Fruit fly (Drosophila melanogaster) whole organism, embryonic: Measurements from ENCODE around the gene Pvf1.

ENCODE experiments used
- ATbp ChIP-seq: fragments of 200-800 bp; sonication (Bioruptor generic); optimal IDR thresholded peaks from 2 replicates; lab custom pipeline; 2017; ENCODE audit warnings: missing biosample characterization, mild to moderate bottlenecking, missing genetic modification characterization, missing genetic modification reagents
- Adf1 ChIP-seq: fragments of 200-800 bp; sonication (Bioruptor generic); IDR thresholded peaks from 2 replicates; pipeline ENCODE4 v1.3.6; 2022; ENCODE audit warnings: missing biosample characterization, missing genetic modification characterization
- Antp ChIP-seq: fragments of 200-800 bp; sonication (Bioruptor generic); optimal IDR thresholded peaks from 3 replicates; lab custom pipeline; 2016; ENCODE audit warnings: missing biosample characterization, missing genetic modification characterization
- Awh ChIP-seq: fragments of 200-800 bp; sonication (Bioruptor generic); IDR thresholded peaks from 2 replicates; pipeline ENCODE4, ENCODE4 v1.3.6; 2022; ENCODE audit warnings: missing biosample characterization, missing genetic modification characterization
- CG10147 ChIP-seq: fragments of 200-800 bp; sonication (Bioruptor generic); optimal IDR thresholded peaks from 2 replicates; lab custom pipeline; 2019; ENCODE audit warnings: missing biosample characterization, mild to moderate bottlenecking, missing genetic modification characterization, moderate library complexity
- CG1024 ChIP-seq: fragments of 200-800 bp; sonication (Bioruptor generic); IDR thresholded peaks from 2 replicates; pipeline ENCODE4 v1.3.6; 2022; ENCODE audit warnings: missing biosample characterization, missing genetic modification characterization
- CG10979 ChIP-seq: fragments of 200-800 bp; sonication (Bioruptor generic); optimal IDR thresholded peaks from 2 replicates; lab custom pipeline; 2018; ENCODE audit warnings: missing biosample characterization, mild to moderate bottlenecking, missing genetic modification characterization, moderate library complexity
- CG1602 ChIP-seq: fragments of 200-800 bp; sonication (Bioruptor generic); optimal IDR thresholded peaks from 3 replicates; lab custom pipeline; 2016; ENCODE audit warnings: missing biosample characterization, missing genetic modification characterization
- CG17612 ChIP-seq: fragments of 200-800 bp; sonication (Bioruptor generic); IDR thresholded peaks from 2 replicates; pipeline ENCODE4 v1.3.6; 2022; ENCODE audit warnings: missing biosample characterization, missing genetic modification characterization
- CG2202 ChIP-seq: fragments of 200-800 bp; sonication (Bioruptor generic); optimal IDR thresholded peaks from 2 replicates; lab custom pipeline; 2018; ENCODE audit warnings: missing biosample characterization, mild to moderate bottlenecking, missing genetic modification characterization
- CG2875 ChIP-seq: fragments of 200-800 bp; sonication (Bioruptor generic); optimal IDR thresholded peaks from 2 replicates; lab custom pipeline; 2017; ENCODE audit warnings: missing biosample characterization, mild to moderate bottlenecking, missing genetic modification characterization, missing genetic modification reagents
- CG34422 ChIP-seq: fragments of 200-800 bp; sonication (Bioruptor generic); IDR thresholded peaks from 3 replicates; pipeline ENCODE4 v1.3.6; 2022; ENCODE audit warnings: missing biosample characterization, missing genetic modification characterization
- CG3838 ChIP-seq: fragments of 200-800 bp; sonication (Bioruptor generic); optimal IDR thresholded peaks from 3 replicates; lab custom pipeline; 2016; ENCODE audit warnings: missing biosample characterization, missing genetic modification characterization
- CG4707 ChIP-seq: fragments of 200-800 bp; sonication (Bioruptor generic); optimal IDR thresholded peaks from 2 replicates; lab custom pipeline; 2018; ENCODE audit warnings: missing biosample characterization, mild to moderate bottlenecking, missing genetic modification characterization, moderate library complexity
- CG4854 ChIP-seq: fragments of 200-800 bp; sonication (Bioruptor generic); optimal IDR thresholded peaks from 2 replicates; lab custom pipeline; 2016; ENCODE audit warnings: missing biosample characterization, missing genetic modification characterization, inconsistent platforms
- CG5245 ChIP-seq: fragments of 200-800 bp; sonication (Bioruptor generic); optimal IDR thresholded peaks from 3 replicates; lab custom pipeline; 2016; ENCODE audit warnings: missing biosample characterization, missing genetic modification characterization
- CG6791 ChIP-seq: fragments of 200-800 bp; sonication (Bioruptor generic); IDR thresholded peaks from 3 replicates; pipeline ENCODE4 v1.3.6; 2022; ENCODE audit warnings: missing biosample characterization, missing genetic modification characterization; ENCODE audit not compliant: partially characterized antibody
- CG7987 ChIP-seq: fragments of 200-800 bp; sonication (Bioruptor generic); optimal IDR thresholded peaks from 2 replicates; lab custom pipeline; 2018; ENCODE audit warnings: missing biosample characterization, mild to moderate bottlenecking, missing genetic modification characterization, moderate library complexity
- CG8290 ChIP-seq, 3 experiments: fragments of 200-800 bp; sonication (Bioruptor generic); optimal IDR thresholded peaks; 2 replicates each; lab custom pipeline; 2016 to 2019; ENCODE audit warnings: missing biosample characterization in 3 of 3, missing genetic modification characterization in 3 of 3, mild to moderate bottlenecking in 2 of 3, moderate library complexity in 1 of 3
- CG8765 ChIP-seq: fragments of 200-800 bp; sonication (Bioruptor generic); IDR thresholded peaks from 2 replicates; pipeline ENCODE4 v1.3.6; 2022; ENCODE audit warnings: missing biosample characterization, missing genetic modification characterization
- CG9727 ChIP-seq: fragments of 200-800 bp; sonication (Bioruptor generic); optimal IDR thresholded peaks from 3 replicates; lab custom pipeline; 2017; ENCODE audit warnings: missing biosample characterization, mild to moderate bottlenecking, missing genetic modification characterization
- Camta ChIP-seq: fragments of 200-800 bp; sonication (Bioruptor generic); optimal IDR thresholded peaks from 2 replicates; lab custom pipeline; 2016; ENCODE audit warnings: missing biosample characterization, missing genetic modification characterization
- Deaf1 ChIP-seq: fragments of 200-800 bp; optimal IDR thresholded peaks from 3 replicates; lab custom pipeline; 2019; ENCODE audit warnings: missing biosample characterization, mild to moderate bottlenecking, missing genetic modification characterization, moderate library complexity
- Dip3 ChIP-seq: fragments of 200-800 bp; sonication (Bioruptor generic); optimal IDR thresholded peaks from 3 replicates; lab custom pipeline; 2016; ENCODE audit warnings: missing biosample characterization, missing genetic modification characterization
- E2f2 ChIP-seq: fragments of 200-800 bp; sonication (Bioruptor generic); IDR thresholded peaks from 2 replicates; pipeline ENCODE4 v1.3.6; 2022; ENCODE audit warnings: missing biosample characterization, missing genetic modification characterization
- Eip74EF ChIP-seq, 2 experiments: fragments of 200-800 bp in 1 of 2; fragments of >200 bp in 1 of 2; sonication (Bioruptor generic) in 1 of 2; optimal IDR thresholded peaks; 2 replicates each; lab custom pipeline; 2017 to 2019; ENCODE audit warnings: missing biosample characterization in 2 of 2, missing genetic modification characterization in 2 of 2, mild to moderate bottlenecking in 1 of 2, moderate library complexity in 1 of 2
- Lim3 ChIP-seq: fragments of 200-800 bp; sonication (Bioruptor generic); IDR thresholded peaks from 2 replicates; pipeline ENCODE4 v1.3.6; 2022; ENCODE audit warnings: missing biosample characterization, missing genetic modification characterization
- Oli ChIP-seq: fragments of 200-800 bp; sonication (Bioruptor generic); optimal IDR thresholded peaks from 2 replicates; lab custom pipeline; 2018; ENCODE audit warnings: missing biosample characterization, mild to moderate bottlenecking, missing genetic modification characterization, moderate library complexity
- Opbp ChIP-seq: fragments of 200-800 bp; sonication (Bioruptor generic); IDR thresholded peaks from 3 replicates; pipeline ENCODE4 v1.3.6; 2022; ENCODE audit warnings: missing biosample characterization, missing genetic modification characterization; ENCODE audit not compliant: partially characterized antibody
- Pdp1 ChIP-seq, 2 experiments: fragments of 200-800 bp; sonication (Bioruptor generic); optimal IDR thresholded peaks; 3 replicates each; lab custom pipeline; 2016; ENCODE audit warnings: missing biosample characterization in 2 of 2, missing genetic modification characterization in 2 of 2, mild to moderate bottlenecking in 1 of 2, moderate library complexity in 1 of 2
- Rx ChIP-seq: fragments of 200-800 bp; sonication (Bioruptor generic); IDR thresholded peaks from 2 replicates; pipeline ENCODE4 v1.3.6; 2022; ENCODE audit warnings: missing biosample characterization, missing genetic modification characterization
- TFAM ChIP-seq: fragments of 200-800 bp; sonication (Bioruptor generic); optimal IDR thresholded peaks from 2 replicates; lab custom pipeline; 2017; ENCODE audit warnings: missing biosample characterization, missing genetic modification characterization, inconsistent platforms
- Vsx1 ChIP-seq: fragments of 200-800 bp; sonication (Bioruptor generic); optimal IDR thresholded peaks from 2 replicates; lab custom pipeline; 2017; ENCODE audit warnings: missing biosample characterization, mild to moderate bottlenecking, missing genetic modification characterization, missing genetic modification reagents
- al ChIP-seq: fragments of 200-800 bp; sonication (Bioruptor generic); IDR thresholded peaks from 2 replicates; pipeline ENCODE4 v1.3.6; 2022; ENCODE audit warnings: missing biosample characterization, missing genetic modification characterization
- ase ChIP-seq: fragments of 200-800 bp; sonication (Bioruptor generic); IDR thresholded peaks from 3 replicates; pipeline ENCODE4 v1.3.6; 2022; ENCODE audit warnings: missing biosample characterization, missing genetic modification characterization
- bigmax ChIP-seq: fragments of 200-800 bp; sonication (Bioruptor generic); optimal IDR thresholded peaks from 2 replicates; lab custom pipeline; 2018; ENCODE audit warnings: missing biosample characterization, mild to moderate bottlenecking, missing genetic modification characterization
- caup ChIP-seq: fragments of 200-800 bp; sonication (Bioruptor generic); optimal IDR thresholded peaks from 3 replicates; lab custom pipeline; 2017; ENCODE audit warnings: missing biosample characterization, mild to moderate bottlenecking, missing genetic modification characterization, moderate library complexity; ENCODE audit not compliant: severe bottlenecking
- croc ChIP-seq: fragments of 200-800 bp; sonication (Bioruptor generic); conservative IDR thresholded peaks from 3 replicates; pipeline ENCODE4 v1.3.6; 2022; ENCODE audit warnings: missing biosample characterization, missing genetic modification characterization
- danr ChIP-seq: fragments of 200-800 bp; sonication (Bioruptor generic); IDR thresholded peaks from 2 replicates; pipeline ENCODE4 v1.3.6; 2022; ENCODE audit warnings: missing biosample characterization, missing genetic modification characterization
- eyg ChIP-seq: fragments of 200-800 bp; sonication (Bioruptor generic); optimal IDR thresholded peaks from 3 replicates; lab custom pipeline; 2016; ENCODE audit warnings: missing biosample characterization, missing genetic modification characterization
- ftz-f1 ChIP-seq: fragments of 200-800 bp; sonication (Bioruptor generic); optimal IDR thresholded peaks from 2 replicates; lab custom pipeline; 2016; ENCODE audit warnings: missing biosample characterization, missing genetic modification characterization
- ham ChIP-seq: fragments of 200-800 bp; sonication (Bioruptor generic); IDR thresholded peaks from 2 replicates; pipeline ENCODE4 v1.3.6; 2022; ENCODE audit warnings: missing biosample characterization, missing genetic modification characterization
- lbe ChIP-seq: fragments of 200-800 bp; sonication (Bioruptor generic); optimal IDR thresholded peaks from 2 replicates; lab custom pipeline; 2016; ENCODE audit warnings: missing biosample characterization, mild to moderate bottlenecking, missing genetic modification characterization
- lmd ChIP-seq: fragments of 200-800 bp; sonication (Bioruptor generic); IDR thresholded peaks from 2 replicates; pipeline ENCODE4 v1.3.6; 2022; ENCODE audit warnings: missing biosample characterization, missing genetic modification characterization
- pita ChIP-seq: fragments of 200-800 bp; sonication (Bioruptor generic); optimal IDR thresholded peaks from 2 replicates; lab custom pipeline; 2017; ENCODE audit warnings: missing biosample characterization, mild to moderate bottlenecking, missing genetic modification characterization
- shn ChIP-seq: fragments of 200-800 bp; sonication (Bioruptor generic); optimal IDR thresholded peaks from 3 replicates; lab custom pipeline; 2016; ENCODE audit warnings: missing biosample characterization, missing genetic modification characterization
- tgo ChIP-seq: fragments of 200-800 bp; sonication (Bioruptor generic); IDR thresholded peaks from 3 replicates; pipeline ENCODE4 v1.3.6; 2022; ENCODE audit warnings: missing biosample characterization, missing genetic modification characterization
- tna ChIP-seq: fragments of 200-800 bp; sonication (Bioruptor generic); IDR thresholded peaks from 2 replicates; pipeline ENCODE4 v1.3.6; 2022; ENCODE audit warnings: missing biosample characterization, missing genetic modification characterization; ENCODE audit not compliant: partially characterized antibody
- tup ChIP-seq: fragments of 200-800 bp; sonication (Bioruptor generic); optimal IDR thresholded peaks from 2 replicates; lab custom pipeline; 2016; ENCODE audit warnings: missing biosample characterization, mild to moderate bottlenecking, missing genetic modification characterization, moderate library complexity
- wdn ChIP-seq: fragments of 200-800 bp; sonication (Bioruptor generic); IDR thresholded peaks from 2 replicates; pipeline ENCODE4 v1.3.6; 2022; ENCODE audit warnings: missing biosample characterization, missing genetic modification characterization

The Pvf1 gene

dm6 chrX:18788143-18788745 is 44.2 kb upstream of the Pvf1 start, which contains the start of the genes CG6961 and S6KL (continued):
- no peak for TF ChIP-seq bigmax (GFP tag; lab: Kevin White, UChicago)
- no peak for TF ChIP-seq CG2202
- TF ChIP-seq CG8765 (GFP tag; lab: Robert Waterston, UW): no peak
- TF ChIP-seq CG1602: no peak
- TF ChIP-seq danr (GFP tag; lab: Robert Waterston, UW): no peak
- peak in 1 of 2 experiments; percentile 97 for TF ChIP-seq Pdp1 (GFP tag; optimal IDR thresholded peaks at IDR 0.05; lab: Kevin White, UChicago)
- TF ChIP-seq Camta (GFP tag; lab: Kevin White, UChicago): no peak
- no peak for TF ChIP-seq tup (GFP tag; lab: Kevin White, UChicago)
- TF ChIP-seq CG17612 (GFP tag; lab: Robert Waterston, UW): no peak
- TF ChIP-seq Vsx1 (GFP tag; lab: Kevin White, UChicago): no peak
- no peak for TF ChIP-seq CG4707
- peak; percentile 64 for TF ChIP-seq CG6791 (GFP tag; lab: Robert Waterston, UW)
- no peak for TF ChIP-seq wdn
- TF ChIP-seq ftz-f1: no peak
- TF ChIP-seq CG4854 (GFP tag; lab: Kevin White, UChicago): no peak
- TF ChIP-seq pita: no peak
- TF ChIP-seq CG1024 (GFP tag; lab: Robert Waterston, UW): 0 out of 2 replicates have a peak, but pooled peaks have one; percentile 34
- no peak for TF ChIP-seq eyg (GFP tag; lab: Kevin White, UChicago)
- no peak for TF ChIP-seq CG7987
- TF ChIP-seq Eip74EF (GFP tag; optimal IDR thresholded peaks at IDR 0.05; lab: Kevin White, UChicago): peak in 1 of 2 experiments; percentile 78
- TF ChIP-seq Lim3 (GFP tag; lab: Robert Waterston, UW): no peak
- no peak for TF ChIP-seq CG10979 (tag; lab: Kevin White, UChicago)
- no peak for TF ChIP-seq ham (GFP tag; lab: Robert Waterston, UW)
- no peak for TF ChIP-seq CG5245
- TF ChIP-seq CG9727 (GFP tag; lab: Kevin White, UChicago): peak; percentile 11
- TF ChIP-seq CG2875 (GFP tag; lab: Kevin White, UChicago): no peak
- TF ChIP-seq CG8290 (GFP tag; optimal IDR thresholded peaks at IDR 0.05; lab: Kevin White, UChicago): no peak
- TF ChIP-seq CG8290 (tag; optimal IDR thresholded peaks at IDR 0.05; lab: Kevin White, UChicago): peak in 1 of 2 experiments; percentile 1
- no peak for TF ChIP-seq lbe (GFP tag; lab: Kevin White, UChicago)
- TF ChIP-seq Oli (tag; lab: Kevin White, UChicago): no peak
- no peak for TF ChIP-seq Dip3 (GFP tag; lab: Kevin White, UChicago)
- TF ChIP-seq Adf1: no peak
- TF ChIP-seq CG3838 (GFP tag; lab: Kevin White, UChicago): no peak
- TF ChIP-seq croc (GFP tag; lab: Robert Waterston, UW): no peak
- TF ChIP-seq Deaf1 (tag; lab: Kevin White, UChicago): peak; percentile 21
- TF ChIP-seq Antp (GFP tag; lab: Kevin White, UChicago): no peak
- TF ChIP-seq shn (GFP tag; lab: Kevin White, UChicago): no peak
- no peak for TF ChIP-seq ase
- peak; percentile 48; the same call in 1 of the 2 replicates for TF ChIP-seq tna (GFP tag; lab: Robert Waterston, UW)
- TF ChIP-seq lmd (GFP tag; lab: Robert Waterston, UW): no peak
- TF ChIP-seq al (GFP tag; lab: Robert Waterston, UW): no peak
- TF ChIP-seq tgo (GFP tag; lab: Robert Waterston, UW): no peak
- TF ChIP-seq Rx (GFP tag; lab: Robert Waterston, UW): no peak
- TF ChIP-seq caup: no peak
- peak; percentile 70; the same call in 1 of the 3 replicates for TF ChIP-seq Opbp (GFP tag; lab: Robert Waterston, UW)
- TF ChIP-seq ATbp (GFP tag; lab: Kevin White, UChicago): no peak
- TF ChIP-seq CG34422 (GFP tag; lab: Robert Waterston, UW): no peak
- no peak for TF ChIP-seq Awh (GFP tag; lab: Robert Waterston, UW)
- TF ChIP-seq E2f2 (GFP tag; lab: Robert Waterston, UW): peak; percentile 45; the same call in 1 of the 2 replicates
- no peak for TF ChIP-seq CG10147 (GFP tag; lab: Kevin White, UChicago)
- no peak for TF ChIP-seq TFAM (GFP tag; lab: Kevin White, UChicago)
